Worm (Caenorhabditis elegans) whole organism, L4 larva: ENCODE measurements around the gene nhl-1.

Source experiments
- F49E8.2 ChIP-seq: sonication (generic microtip); optimal IDR thresholded peaks from 2 replicates; lab custom pipeline; 2016; ENCODE audit warnings: missing compliant biosample characterization, mild to moderate bottlenecking, missing genetic modification characterization, borderline replicate concordance
- aly-2 ChIP-seq: sonication (generic microtip); optimal IDR thresholded peaks from 2 replicates; lab custom pipeline; 2018; ENCODE audit warnings: missing biosample characterization, missing genetic modification characterization
- egl-43 ChIP-seq: fragments of 200-800 bp; sonication (Bioruptor generic); IDR thresholded peaks from 2 replicates; pipeline ENCODE4 v1.3.6; 2022; ENCODE audit warnings: missing genetic modification reagents, missing genetic modification characterization, missing compliant biosample characterization
- fkh-10 ChIP-seq: fragments of 150-350 bp; optimal IDR thresholded peaks from 2 replicates; lab custom pipeline; 2014; ENCODE audit warnings: missing biosample characterization, missing genetic modification reagents, missing genetic modification characterization
- hif-1 ChIP-seq, 2 experiments: sonication (generic microtip); optimal IDR thresholded peaks; 2 replicates each; lab custom pipeline; 2016 to 2017; ENCODE audit warnings: missing compliant biosample characterization in 2 of 2, missing genetic modification characterization in 2 of 2, missing genetic modification reagents in 2 of 2, missing genotype in 2 of 2, mild to moderate bottlenecking in 1 of 2
- lin-15B ChIP-seq: fragments of 150-350 bp; sonication (generic microtip); optimal IDR thresholded peaks from 3 replicates; lab custom pipeline; 2014; ENCODE audit warnings: missing biosample characterization, missing genetic modification characterization
- unc-62 ChIP-seq, 3 experiments: fragments of 150-350 bp in 1 of 3; sonication (generic microtip); optimal IDR thresholded peaks in 2 of 3; peaks in 1 of 3; 1 replicate in 1 of 3; 2 replicates in 2 of 3; lab custom pipeline; 2014 to 2017; ENCODE audit warnings: missing biosample characterization in 3 of 3, missing genetic modification characterization in 3 of 3, missing genetic modification reagents in 3 of 3, missing genotype in 1 of 3
- ztf-11 ChIP-seq: fragments of 150-350 bp; optimal IDR thresholded peaks from 2 replicates; lab custom pipeline; 2014; ENCODE audit warnings: missing biosample characterization, missing genetic modification characterization

- TF ChIP-seq lin-15B (no peak), ztf-11 (tag; lab: Kevin White, UChicago) (no peak), fkh-10 (GFP tag; lab: Kevin White, UChicago) (no peak), hif-1 (tag; optimal IDR thresholded peaks at IDR 0.05; lab: Kevin White, UChicago) (no peak), aly-2 (tag; lab: Kevin White, UChicago) (no peak), F49E8.2 (tag; lab: Kevin White, UChicago) (no peak), egl-43 (GFP tag; lab: Robert Waterston, UW) (no peak), unc-62 (GFP tag; optimal IDR thresholded peaks at IDR 0.05 in 1 of 2; lab: Kevin White, UChicago) (no peak), unc-62 (tag; optimal IDR thresholded peaks at IDR 0.05; lab: Kevin White, UChicago) (no peak)
Observed at ce11 chrIII:9114076-9114475, 39.6 kb downstream of the nhl-1 start.
